Fruit fly (Drosophila melanogaster): ENCODE measurements around the gene CG16903.

Gene CG16903

DNA sequence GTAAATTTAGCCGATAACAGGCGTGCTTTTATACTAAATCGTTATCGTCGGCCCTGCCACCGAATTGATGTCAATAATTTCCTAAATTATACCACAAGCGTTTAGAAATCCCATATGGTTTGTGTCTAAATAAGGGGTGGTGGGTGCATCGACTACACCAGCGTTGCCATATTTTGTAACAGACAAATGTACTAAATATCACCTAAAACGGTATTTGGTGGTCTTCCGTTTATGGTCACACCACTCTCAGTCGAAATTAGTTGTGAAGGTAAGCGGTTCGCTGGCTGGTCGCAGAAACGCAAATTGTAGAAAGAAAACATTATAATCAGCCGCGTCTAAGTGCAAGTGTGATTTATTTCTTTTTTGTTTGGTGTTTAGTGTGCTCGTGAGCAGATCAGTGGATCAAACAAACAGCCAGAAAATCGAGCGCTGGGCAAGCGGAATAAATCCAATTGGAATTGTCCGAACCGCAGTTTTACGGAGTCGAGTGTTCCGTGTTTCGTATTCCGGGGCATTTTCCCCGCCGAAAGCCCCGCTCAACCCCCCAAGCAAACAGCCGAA lies at the start of gene CG16903, which contains the start of gene Unc-76:
Gene CG16903 (minus strand): TSS at position 39 of the 561 bp plus-strand sequence.
Gene Unc-76 (plus strand): TSS at position 244 of the 561 bp plus-strand sequence.
- TF ChIP-seq bab1 (GFP tag; optimal IDR thresholded peaks at IDR 0.05), result peak; percentile 94
- peak; percentile 55 for TF ChIP-seq pad (GFP tag; optimal IDR thresholded peaks at IDR 0.05)
- TF ChIP-seq cic (GFP tag; optimal IDR thresholded peaks at IDR 0.05), result peak; percentile 69
- peak; percentile 54 for TF ChIP-seq tj (GFP tag; optimal IDR thresholded peaks at IDR 0.05)
- TF ChIP-seq ovo (GFP tag; optimal IDR thresholded peaks at IDR 0.05), result peak; percentile 64
- TF ChIP-seq Hr96 (GFP tag; optimal IDR thresholded peaks at IDR 0.05), result no peak
- TF ChIP-seq CG7101 (tag; optimal IDR thresholded peaks at IDR 0.05), result peak; percentile 73
- TF ChIP-seq Clk (GFP tag; optimal IDR thresholded peaks at IDR 0.05), result no peak
- peak; percentile 54 for TF ChIP-seq CG1620 (GFP tag; optimal IDR thresholded peaks at IDR 0.05)
- peak; percentile 54 for TF ChIP-seq CG14711 (tag; optimal IDR thresholded peaks at IDR 0.05)
- TF ChIP-seq CG33017 (tag; optimal IDR thresholded peaks at IDR 0.05), result no peak
- no peak for TF ChIP-seq CG12768 (GFP tag; optimal IDR thresholded peaks at IDR 0.05)
- peak; percentile 74 for TF ChIP-seq CG11617 (GFP tag; optimal IDR thresholded peaks at IDR 0.05)
- TF ChIP-seq Mnt (GFP tag; optimal IDR thresholded peaks at IDR 0.05), result peak; percentile 90

dm6 chrX:2125527-2126088 lies 45.4 kb upstream of the CG16903 start:
- TF ChIP-seq CG1620 (GFP tag; optimal IDR thresholded peaks at IDR 0.05) (no peak), CG7101 (tag; optimal IDR thresholded peaks at IDR 0.05) (no peak), CG14711 (tag; optimal IDR thresholded peaks at IDR 0.05) (peak; percentile 21), CG7045 (GFP tag; optimal IDR thresholded peaks at IDR 0.05) (no peak), ovo (GFP tag; optimal IDR thresholded peaks at IDR 0.05) (peak; percentile 25), CG11617 (GFP tag; optimal IDR thresholded peaks at IDR 0.05) (no peak), Crg-1 (GFP tag; optimal IDR thresholded peaks at IDR 0.05) (no peak), bab1 (GFP tag; optimal IDR thresholded peaks at IDR 0.05) (no peak), pad (GFP tag; optimal IDR thresholded peaks at IDR 0.05) (peak; percentile 75), cic (GFP tag; optimal IDR thresholded peaks at IDR 0.05) (peak; percentile 17), CG5204 (GFP tag; optimal IDR thresholded peaks at IDR 0.05) (no peak), Hr96 (GFP tag; optimal IDR thresholded peaks at IDR 0.05) (no peak), toe (GFP tag; optimal IDR thresholded peaks at IDR 0.05) (no peak), Mnt (GFP tag; optimal IDR thresholded peaks at IDR 0.05) (no peak), CG12768 (GFP tag; optimal IDR thresholded peaks at IDR 0.05) (no peak), kay (GFP tag; ENCODE audit: borderline replicate concordance) (no peak), CG33017 (tag; optimal IDR thresholded peaks at IDR 0.05) (no peak), Clk (GFP tag; optimal IDR thresholded peaks at IDR 0.05) (no peak), tj (GFP tag; optimal IDR thresholded peaks at IDR 0.05) (peak; percentile 31), cnc (optimal IDR thresholded peaks at IDR 0.05) (no peak)

DNA sequence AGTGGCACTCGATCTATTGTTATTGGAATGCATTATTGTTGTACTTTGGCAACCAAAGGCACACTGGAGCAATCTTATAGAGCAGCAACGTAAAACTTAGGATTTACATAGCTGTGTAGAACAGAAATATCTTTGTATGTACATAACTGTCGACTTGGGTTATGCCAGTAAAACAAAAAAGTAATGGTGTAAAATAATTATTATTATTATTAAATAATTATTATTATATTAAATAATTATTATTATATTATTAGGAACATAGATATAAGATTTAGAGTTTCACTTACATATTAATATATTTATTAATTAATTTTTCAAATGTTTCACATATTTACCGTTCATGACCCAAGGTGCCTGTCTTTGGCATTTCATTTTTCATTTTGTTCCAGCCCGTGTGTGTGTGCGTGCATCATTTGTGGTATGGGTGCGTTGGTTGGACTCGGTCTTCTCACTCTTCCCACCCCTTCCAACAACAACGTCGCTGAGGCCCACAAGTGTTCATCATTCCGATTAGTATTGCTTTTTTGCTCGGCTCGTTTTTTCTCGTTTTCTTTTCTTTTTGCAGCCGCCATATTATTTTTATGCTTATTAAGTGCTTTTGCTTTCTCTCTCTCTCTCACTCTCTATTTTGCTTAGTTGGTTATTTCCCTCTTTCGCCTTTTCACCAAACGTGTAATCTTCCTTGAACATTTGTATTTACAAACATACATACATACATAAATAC lies 43.9 kb upstream of the CG16903 start:
- TF ChIP-seq CG11617 (GFP tag; optimal IDR thresholded peaks at IDR 0.05), result peak; percentile 91
- peak; percentile 52 for TF ChIP-seq CG5204 (GFP tag; optimal IDR thresholded peaks at IDR 0.05)
- no peak for TF ChIP-seq Clk (GFP tag; optimal IDR thresholded peaks at IDR 0.05)
- peak; percentile 82 for TF ChIP-seq CG12768 (GFP tag; optimal IDR thresholded peaks at IDR 0.05)
- TF ChIP-seq CG33017 (tag; optimal IDR thresholded peaks at IDR 0.05), result peak; percentile 90
- peak; percentile 82 for TF ChIP-seq CG14711 (tag; optimal IDR thresholded peaks at IDR 0.05)
- peak; percentile 78 for TF ChIP-seq kay (GFP tag; ENCODE audit: borderline replicate concordance)
- no peak for TF ChIP-seq cic (GFP tag; optimal IDR thresholded peaks at IDR 0.05)
- peak; percentile 94 for TF ChIP-seq CG7045 (GFP tag; optimal IDR thresholded peaks at IDR 0.05)
- TF ChIP-seq Crg-1 (GFP tag; optimal IDR thresholded peaks at IDR 0.05), result peak; percentile 28
- TF ChIP-seq toe (GFP tag; optimal IDR thresholded peaks at IDR 0.05), result peak; percentile 35
- peak; percentile 72 for TF ChIP-seq pad (GFP tag; optimal IDR thresholded peaks at IDR 0.05)
- TF ChIP-seq cnc (optimal IDR thresholded peaks at IDR 0.05), result no peak
- peak; percentile 94 for TF ChIP-seq CG7101 (tag; optimal IDR thresholded peaks at IDR 0.05)
- peak; percentile 88 for TF ChIP-seq tj (GFP tag; optimal IDR thresholded peaks at IDR 0.05)
- TF ChIP-seq Hr96 (GFP tag; optimal IDR thresholded peaks at IDR 0.05), result no peak
- no peak for TF ChIP-seq Mnt (GFP tag; optimal IDR thresholded peaks at IDR 0.05)
- TF ChIP-seq ovo (GFP tag; optimal IDR thresholded peaks at IDR 0.05), result peak; percentile 53
- peak; percentile 67 for TF ChIP-seq bab1 (GFP tag; optimal IDR thresholded peaks at IDR 0.05)
- no peak for TF ChIP-seq CG1620 (GFP tag; optimal IDR thresholded peaks at IDR 0.05)

DNA sequence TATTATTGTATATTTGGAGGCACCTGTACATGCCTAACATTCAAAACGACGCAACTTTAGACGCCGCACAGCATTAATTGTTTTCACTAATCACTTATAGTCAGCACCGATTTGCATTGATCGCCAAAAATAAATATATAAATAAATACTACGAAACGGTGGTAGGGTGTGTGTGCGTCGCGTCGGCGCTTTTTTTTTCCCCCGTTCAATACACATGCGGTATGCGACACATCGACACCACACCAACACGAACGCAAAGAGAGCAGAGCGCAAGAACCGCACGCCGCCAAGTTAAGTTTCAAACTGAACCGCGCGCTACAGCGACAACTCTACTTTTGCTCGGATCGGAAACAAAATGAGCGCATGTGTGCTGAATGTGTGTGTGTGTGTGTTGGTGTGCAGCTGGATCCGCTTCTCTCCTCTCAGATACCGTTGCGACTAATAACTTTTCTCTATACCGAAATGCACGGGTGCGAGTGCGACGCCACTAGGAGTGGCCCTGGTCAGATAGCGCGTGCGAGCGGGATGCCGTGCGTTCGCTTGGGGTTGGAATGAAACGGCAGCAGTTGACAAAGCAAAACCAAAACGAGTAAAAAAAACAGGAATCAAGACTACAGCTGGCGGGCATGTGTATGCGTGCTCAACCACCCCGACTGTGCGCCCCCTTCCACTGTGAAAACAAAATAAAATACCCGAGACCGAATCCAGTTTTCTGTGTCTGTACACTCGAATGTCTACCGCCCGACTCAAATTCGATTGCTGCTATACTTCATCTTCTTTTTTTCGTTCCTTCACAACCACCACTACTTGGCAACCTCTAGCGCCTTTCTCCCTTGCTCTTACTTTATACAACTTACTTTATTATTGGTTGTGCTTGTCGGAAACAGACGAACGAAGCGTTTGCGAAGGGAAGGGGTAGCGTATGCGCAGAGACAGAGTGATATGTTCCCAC lies 43.1 kb upstream of the CG16903 start, which contains the start of gene ph-d:
Gene ph-d (minus strand): TSS at position 274 of the 952 bp plus-strand sequence.
- peak; percentile 60 for TF ChIP-seq CG12768 (GFP tag; optimal IDR thresholded peaks at IDR 0.05)
- no peak for TF ChIP-seq CG5204 (GFP tag; optimal IDR thresholded peaks at IDR 0.05)
- TF ChIP-seq CG7045 (GFP tag; optimal IDR thresholded peaks at IDR 0.05), result no peak
- peak; percentile 84 for TF ChIP-seq CG7101 (tag; optimal IDR thresholded peaks at IDR 0.05)
- no peak for TF ChIP-seq cnc (optimal IDR thresholded peaks at IDR 0.05)
- peak; percentile 61 for TF ChIP-seq Crg-1 (GFP tag; optimal IDR thresholded peaks at IDR 0.05)
- TF ChIP-seq Clk (GFP tag; optimal IDR thresholded peaks at IDR 0.05), result peak; percentile 80
- peak; percentile 77 for TF ChIP-seq bab1 (GFP tag; optimal IDR thresholded peaks at IDR 0.05)
- peak; percentile 99 for TF ChIP-seq pad (GFP tag; optimal IDR thresholded peaks at IDR 0.05)
- peak; percentile 87 for TF ChIP-seq cic (GFP tag; optimal IDR thresholded peaks at IDR 0.05)
- TF ChIP-seq ovo (GFP tag; optimal IDR thresholded peaks at IDR 0.05), result peak; percentile 94
- TF ChIP-seq Hr96 (GFP tag; optimal IDR thresholded peaks at IDR 0.05), result peak; percentile 90
- TF ChIP-seq CG1620 (GFP tag; optimal IDR thresholded peaks at IDR 0.05), result peak; percentile 72
- no peak for TF ChIP-seq CG33017 (tag; optimal IDR thresholded peaks at IDR 0.05)
- TF ChIP-seq kay (GFP tag; ENCODE audit: borderline replicate concordance), result peak; percentile 65
- peak; percentile 40 for TF ChIP-seq toe (GFP tag; optimal IDR thresholded peaks at IDR 0.05)
- peak; percentile 92 for TF ChIP-seq tj (GFP tag; optimal IDR thresholded peaks at IDR 0.05)
- peak; percentile 93 for TF ChIP-seq Mnt (GFP tag; optimal IDR thresholded peaks at IDR 0.05)
- peak; percentile 87 for TF ChIP-seq CG11617 (GFP tag; optimal IDR thresholded peaks at IDR 0.05)
- TF ChIP-seq CG14711 (tag; optimal IDR thresholded peaks at IDR 0.05), result peak; percentile 100

Data from whole organism, adult.